Worm (Caenorhabditis elegans): Measurements from ENCODE around the gene nlt-1.

Gene nlt-1

DNA sequence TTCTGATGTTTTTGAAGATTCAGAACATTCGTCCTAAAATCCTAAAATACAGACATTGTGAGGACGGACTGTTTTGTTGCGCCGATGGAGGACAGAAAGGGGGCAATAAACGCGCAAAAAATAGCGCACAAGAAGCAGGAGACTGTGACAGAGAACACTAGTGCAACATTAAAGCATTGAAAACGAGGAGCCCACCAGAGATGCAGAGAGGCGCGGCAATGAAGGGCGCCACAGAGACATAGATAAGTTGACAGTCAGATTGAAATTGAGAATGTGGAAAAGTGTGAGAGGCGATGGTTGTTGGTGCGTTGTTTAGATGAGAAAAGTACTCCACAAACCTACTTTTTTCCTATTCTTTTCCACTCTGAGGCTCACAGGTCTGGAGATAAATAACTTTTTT is 26.0 kb downstream of the nlt-1 start, which contains the start of gene aakg-5 (continued):
- TF ChIP-seq tlp-1 (tag; optimal IDR thresholded peaks at IDR 0.05) (no peak), elt-2 (tag; optimal IDR thresholded peaks at IDR 0.05) (peak; percentile 80), Y116A8C.19 (tag; optimal IDR thresholded peaks at IDR 0.05; ENCODE audit: borderline replicate concordance) (no peak), unc-62 (GFP tag; optimal IDR thresholded peaks at IDR 0.05) (no peak), sox-4 (tag; optimal IDR thresholded peaks at IDR 0.05) (no peak), ztf-11 (tag; optimal IDR thresholded peaks at IDR 0.05) (no peak), C34B4.2 (tag; optimal IDR thresholded peaks at IDR 0.05) (no peak), nhr-90 (tag; optimal IDR thresholded peaks at IDR 0.05; ENCODE audit: poor library complexity) (peak; percentile 85), nhr-84 (tag; optimal IDR thresholded peaks at IDR 0.05) (no peak), ama-1 (optimal IDR thresholded peaks at IDR 0.05) (peak; percentile 17), nhr-20 (tag; optimal IDR thresholded peaks at IDR 0.05) (peak; percentile 94), nhr-47 (tag; optimal IDR thresholded peaks at IDR 0.05) (peak; percentile 88), unc-130 (tag; optimal IDR thresholded peaks at IDR 0.05) (peak; percentile 54), nhr-237 (tag; optimal IDR thresholded peaks at IDR 0.05) (peak; percentile 45), rnt-1 (tag; optimal IDR thresholded peaks at IDR 0.05) (peak; percentile 90), hpl-2 (GFP tag; optimal IDR thresholded peaks at IDR 0.05) (no peak), lin-39 (tag; optimal IDR thresholded peaks at IDR 0.05) (peak; percentile 46), unc-98 (GFP tag; IDR thresholded peaks at IDR 0.05) (no peak), ztf-4 (tag; optimal IDR thresholded peaks at IDR 0.05) (peak; percentile 63), fkh-8 (tag; optimal IDR thresholded peaks at IDR 0.05) (peak; percentile 57), pqm-1 (tag; optimal IDR thresholded peaks at IDR 0.05) (no peak), blmp-1 (tag; optimal IDR thresholded peaks at IDR 0.05) (peak; percentile 86), unc-86 (tag; optimal IDR thresholded peaks at IDR 0.05) (peak; percentile 77), mdl-1 (tag; optimal IDR thresholded peaks at IDR 0.05) (peak in 1 of 2 experiments; percentile 87), F16B12.6 (tag; optimal IDR thresholded peaks at IDR 0.05) (peak; percentile 28), lin-15B (tag; optimal IDR thresholded peaks at IDR 0.05) (no peak), jun-1 (tag; optimal IDR thresholded peaks at IDR 0.05) (peak; percentile 72), xbp-1 (tag; optimal IDR thresholded peaks at IDR 0.05) (peak; percentile 79), dsc-1 (tag; optimal IDR thresholded peaks at IDR 0.05) (peak; percentile 70), nhr-12 (tag; optimal IDR thresholded peaks at IDR 0.05) (no peak), lin-14 (GFP tag; optimal IDR thresholded peaks at IDR 0.05) (peak; percentile 96), C04F5.9 (tag; optimal IDR thresholded peaks at IDR 0.05) (peak; percentile 56), pax-3 (tag; optimal IDR thresholded peaks at IDR 0.05) (peak; percentile 21), nhr-85 (tag) (peak; percentile 99), C16A3.4 (tag; optimal IDR thresholded peaks at IDR 0.05) (peak; percentile 56), nhr-11 (tag; optimal IDR thresholded peaks at IDR 0.05) (peak; percentile 79), snu-23 (GFP tag; optimal IDR thresholded peaks at IDR 0.05) (peak; percentile 92), nhr-77 (tag; optimal IDR thresholded peaks at IDR 0.05) (peak; percentile 90), egl-13 (tag; optimal IDR thresholded peaks at IDR 0.05) (no peak), nhr-76 (tag; optimal IDR thresholded peaks at IDR 0.05) (no peak), aly-2 (tag; optimal IDR thresholded peaks at IDR 0.05) (no peak), mab-9 (GFP tag; IDR thresholded peaks at IDR 0.05) (0 out of 2 replicates have a peak, but pooled peaks have one; percentile 57), lir-3 (tag; optimal IDR thresholded peaks at IDR 0.05; ENCODE audit: poor library complexity) (peak; percentile 51), swsn-7 (tag; optimal IDR thresholded peaks at IDR 0.05) (peak; percentile 90), isw-1 (GFP tag; IDR thresholded peaks at IDR 0.05) (0 out of 2 replicates have a peak, but pooled peaks have one; percentile 28), zip-4 (GFP tag; optimal IDR thresholded peaks at IDR 0.05) (no peak), efl-1 (optimal IDR thresholded peaks at IDR 0.05) (peak; percentile 84 to 92), efl-1 (GFP tag; optimal IDR thresholded peaks at IDR 0.05 in 1 of 2) (peak; percentile 58 to 94), sup-37 (GFP tag; optimal IDR thresholded peaks at IDR 0.05) (no peak), ces-1 (GFP tag; optimal IDR thresholded peaks at IDR 0.05) (no peak), fkh-10 (GFP tag; optimal IDR thresholded peaks at IDR 0.05) (peak; percentile 37)

All from whole organism, L1 larva.